Worm (Caenorhabditis elegans) whole organism, young adult: ENCODE results near the gene T26G10.3.

Experiments
- B0019.2 ChIP-seq: fragments of 200-800 bp; sonication (Bioruptor generic); conservative IDR thresholded peaks from 2 replicates; pipeline ENCODE4 v1.3.6; 2022; ENCODE audit warnings: missing genetic modification reagents, missing genetic modification characterization, missing compliant biosample characterization
- B0336.3 ChIP-seq: fragments of 200-800 bp; sonication (Bioruptor generic); IDR thresholded peaks from 2 replicates; pipeline ENCODE4 v1.3.6; 2022; ENCODE audit warnings: missing genetic modification characterization, missing compliant biosample characterization
- C06A6.2 ChIP-seq: fragments of 200-800 bp; sonication (Bioruptor generic); conservative IDR thresholded peaks from 2 replicates; pipeline ENCODE4 v1.3.6; 2022; ENCODE audit warnings: missing genetic modification characterization, missing compliant biosample characterization
- D2030.7 ChIP-seq: fragments of 200-800 bp; sonication (Bioruptor generic); IDR thresholded peaks from 2 replicates; pipeline ENCODE4 v1.3.6; 2022; ENCODE audit warnings: missing genetic modification reagents, missing genetic modification characterization, missing compliant biosample characterization
- F22D6.2 ChIP-seq: sonication (generic microtip); optimal IDR thresholded peaks from 2 replicates; lab custom pipeline; 2016; ENCODE audit warnings: mild to moderate bottlenecking, missing genetic modification characterization, missing compliant biosample characterization
- F33H1.4 ChIP-seq: fragments of 200-800 bp; sonication (Bioruptor generic); IDR thresholded peaks from 2 replicates; pipeline ENCODE4 v1.3.6; 2022; ENCODE audit warnings: missing genetic modification reagents, missing genetic modification characterization, missing compliant biosample characterization
- F37B4.10 ChIP-seq: fragments of 200-800 bp; sonication (Bioruptor generic); IDR thresholded peaks from 2 replicates; pipeline ENCODE4 v1.3.6; 2022; ENCODE audit warnings: missing genetic modification characterization, missing compliant biosample characterization
- F49E8.2 ChIP-seq: sonication (generic microtip); optimal IDR thresholded peaks from 3 replicates; lab custom pipeline; 2017; ENCODE audit warnings: missing genetic modification characterization, mild to moderate bottlenecking, missing compliant biosample characterization, antibody characterized with exemption, moderate library complexity; ENCODE audit not compliant: insufficient read depth
- K12H6.12 ChIP-seq: fragments of 200-800 bp; sonication (Bioruptor generic); optimal IDR thresholded peaks from 2 replicates; lab custom pipeline; 2018; ENCODE audit warnings: mild to moderate bottlenecking, missing genetic modification characterization, missing compliant biosample characterization
- Y53G8AR.9 ChIP-seq: fragments of 200-800 bp; sonication (Bioruptor generic); conservative IDR thresholded peaks from 2 replicates; pipeline ENCODE4 v1.3.6; 2022; ENCODE audit warnings: missing genetic modification reagents, missing genetic modification characterization, missing compliant biosample characterization
- Y56A3A.18 ChIP-seq: fragments of 200-800 bp; sonication (Bioruptor generic); IDR thresholded peaks from 2 replicates; pipeline ENCODE4 v1.3.6; 2022; ENCODE audit warnings: missing genetic modification reagents, missing genetic modification characterization, missing compliant biosample characterization
- Y67H2A.10 ChIP-seq: fragments of 200-800 bp; sonication (Bioruptor generic); conservative IDR thresholded peaks from 2 replicates; pipeline ENCODE4 v1.3.6; 2022; ENCODE audit warnings: missing genetic modification reagents, missing genetic modification characterization, missing compliant biosample characterization
- Y79H2A.3 ChIP-seq: fragments of 200-800 bp; sonication (Bioruptor generic); conservative IDR thresholded peaks from 2 replicates; pipeline ENCODE4 v1.3.6; 2022; ENCODE audit warnings: missing genetic modification reagents, missing genetic modification characterization, missing compliant biosample characterization
- ama-1 ChIP-seq, 3 experiments: fragments of 150-350 bp in 1 of 3; sonication (generic microtip) in 2 of 3; optimal IDR thresholded peaks; 2 replicates each; lab custom pipeline; 2014 to 2018; ENCODE audit warnings: missing biosample characterization in 2 of 3, missing genetic modification characterization in 2 of 3, missing genetic modification reagents in 2 of 3
- atf-7 ChIP-seq: sonication (generic microtip); optimal IDR thresholded peaks from 2 replicates; lab custom pipeline; 2017; ENCODE audit warnings: mild to moderate bottlenecking, missing genetic modification characterization, missing compliant biosample characterization
- attf-5 ChIP-seq: fragments of 200-800 bp; sonication (Bioruptor generic); optimal IDR thresholded peaks from 2 replicates; lab custom pipeline; 2018; ENCODE audit warnings: mild to moderate bottlenecking, missing genetic modification characterization, missing compliant biosample characterization
- cebp-1 ChIP-seq, 2 experiments: fragments of 200-800 bp in 1 of 2; sonication (Bioruptor generic) in 1 of 2; sonication (generic microtip) in 1 of 2; IDR thresholded peaks in 1 of 2; optimal IDR thresholded peaks in 1 of 2; 2 replicates each; pipeline versions ENCODE4 v1.3.6 to Lab custom; 2017 to 2022; ENCODE audit warnings: missing compliant biosample characterization in 2 of 2, missing genetic modification characterization in 2 of 2, mild to moderate bottlenecking in 1 of 2, missing genetic modification reagents in 1 of 2, moderate library complexity in 1 of 2
- ceh-58 ChIP-seq: fragments of 200-800 bp; sonication (Bioruptor generic); IDR thresholded peaks from 2 replicates; pipeline ENCODE4 v1.3.6; 2022; ENCODE audit warnings: missing genetic modification characterization, missing compliant biosample characterization
- chd-7 ChIP-seq: sonication (generic microtip); optimal IDR thresholded peaks from 2 replicates; lab custom pipeline; 2016; ENCODE audit warnings: mild to moderate bottlenecking, missing genetic modification characterization, moderate library complexity, missing compliant biosample characterization
- dpff-1 ChIP-seq: sonication (generic microtip); optimal IDR thresholded peaks from 2 replicates; lab custom pipeline; 2017; ENCODE audit warnings: mild to moderate bottlenecking, missing genetic modification characterization, missing compliant biosample characterization
- dpl-1 ChIP-seq: fragments of 150-350 bp; optimal IDR thresholded peaks from 2 replicates; lab custom pipeline; 2014; ENCODE audit warnings: missing biosample characterization, missing genetic modification reagents, missing genetic modification characterization
- efl-1 ChIP-seq: fragments of 150-350 bp; optimal IDR thresholded peaks from 2 replicates; lab custom pipeline; 2014; ENCODE audit warnings: missing biosample characterization, missing genetic modification reagents, missing genetic modification characterization
- ets-4 ChIP-seq: fragments of 200-800 bp; sonication (Bioruptor generic); optimal IDR thresholded peaks from 2 replicates; lab custom pipeline; 2018; ENCODE audit warnings: mild to moderate bottlenecking, missing genetic modification characterization, missing compliant biosample characterization
- him-1 ChIP-seq: sonication (generic microtip); optimal IDR thresholded peaks from 2 replicates; lab custom pipeline; 2016; ENCODE audit warnings: missing genotype, missing genetic modification reagents, missing genetic modification characterization, missing compliant biosample characterization
- hmg-20 ChIP-seq: fragments of 200-800 bp; sonication (Bioruptor generic); IDR thresholded peaks from 2 replicates; pipeline ENCODE4 v1.3.6; 2022; ENCODE audit warnings: missing genetic modification reagents, missing genetic modification characterization, missing compliant biosample characterization
- hrde-1 ChIP-seq: sonication (generic microtip); optimal IDR thresholded peaks from 2 replicates; lab custom pipeline; 2016; ENCODE audit warnings: missing genetic modification characterization, mild to moderate bottlenecking, missing compliant biosample characterization, moderate library complexity, missing genotype, missing genetic modification reagents, borderline replicate concordance
- hsf-1 ChIP-seq: fragments of 200-800 bp; sonication (Bioruptor generic); IDR thresholded peaks from 2 replicates; pipeline ENCODE4 v1.3.6; 2022; ENCODE audit warnings: missing genetic modification reagents, missing genetic modification characterization, missing compliant biosample characterization
- lag-1 ChIP-seq: fragments of 200-800 bp; sonication (Bioruptor generic); IDR thresholded peaks from 2 replicates; pipeline ENCODE4 v1.3.6; 2022; ENCODE audit warnings: missing genetic modification reagents, missing genetic modification characterization, missing compliant biosample characterization
- let-526 ChIP-seq: fragments of 200-800 bp; sonication (Bioruptor generic); IDR thresholded peaks from 2 replicates; pipeline ENCODE4 v1.3.6; 2022; ENCODE audit warnings: missing genetic modification reagents, missing genetic modification characterization, missing compliant biosample characterization
- lin-26 ChIP-seq: fragments of 200-800 bp; sonication (Bioruptor generic); IDR thresholded peaks from 2 replicates; pipeline ENCODE4 v1.3.6; 2022; ENCODE audit warnings: missing genetic modification reagents, missing genetic modification characterization, missing compliant biosample characterization
- lin-35 ChIP-seq, 3 experiments: fragments of 150-350 bp in 2 of 3; sonication (generic microtip) in 1 of 3; optimal IDR thresholded peaks; 2 replicates each; lab custom pipeline; 2014 to 2018; ENCODE audit warnings: missing biosample characterization in 3 of 3, missing genetic modification characterization in 3 of 3, missing genetic modification reagents in 3 of 3
- lin-54 ChIP-seq: fragments of 200-800 bp; sonication (Bioruptor generic); optimal IDR thresholded peaks from 2 replicates; lab custom pipeline; 2018; ENCODE audit warnings: mild to moderate bottlenecking, missing genetic modification characterization, missing compliant biosample characterization
- madf-3 ChIP-seq: fragments of 200-800 bp; sonication (Bioruptor generic); IDR thresholded peaks from 2 replicates; pipeline ENCODE4 v1.3.6; 2022; ENCODE audit warnings: missing genetic modification reagents, missing genetic modification characterization, missing compliant biosample characterization
- madf-6 ChIP-seq: fragments of 200-800 bp; sonication (Bioruptor generic); IDR thresholded peaks from 2 replicates; pipeline ENCODE4 v1.3.6; 2022; ENCODE audit warnings: missing genetic modification reagents, missing genetic modification characterization, missing compliant biosample characterization
- mcd-1 ChIP-seq: fragments of 200-800 bp; sonication (Bioruptor generic); IDR thresholded peaks from 2 replicates; pipeline ENCODE4 v1.3.6; 2022; ENCODE audit warnings: missing genetic modification reagents, missing genetic modification characterization, missing compliant biosample characterization
- pbrm-1 ChIP-seq: fragments of 200-800 bp; sonication (Bioruptor generic); IDR thresholded peaks from 2 replicates; pipeline ENCODE4 v1.3.6; 2022; ENCODE audit warnings: missing genetic modification reagents, missing genetic modification characterization, missing compliant biosample characterization
- repo-1 ChIP-seq: sonication (generic microtip); optimal IDR thresholded peaks from 2 replicates; lab custom pipeline; 2017; ENCODE audit warnings: mild to moderate bottlenecking, missing genetic modification characterization, missing compliant biosample characterization
- snpc-4 ChIP-seq, 5 experiments: fragments of 150-350 bp in 1 of 5; sonication (generic microtip) in 4 of 5; optimal IDR thresholded peaks; 2 replicates each; lab custom pipeline; 2014 to 2018; ENCODE audit warnings: missing genetic modification characterization in 5 of 5, missing biosample characterization in 3 of 5, antibody characterized with exemption in 2 of 5, mild to moderate bottlenecking in 2 of 5, missing compliant biosample characterization in 2 of 5, missing genotype in 2 of 5, moderate library complexity in 2 of 5, missing genetic modification reagents in 1 of 5
- tbp1 ChIP-seq: fragments of 200-800 bp; sonication (Bioruptor generic); optimal IDR thresholded peaks from 2 replicates; lab custom pipeline; 2018; ENCODE audit warnings: mild to moderate bottlenecking, missing genetic modification characterization, missing compliant biosample characterization
- unc-130 ChIP-seq: sonication (generic microtip); optimal IDR thresholded peaks from 2 replicates; lab custom pipeline; 2016; ENCODE audit warnings: missing genetic modification reagents, missing genetic modification characterization, missing compliant biosample characterization
- zfh-2 ChIP-seq: fragments of 200-800 bp; sonication (Bioruptor generic); conservative IDR thresholded peaks from 2 replicates; pipeline ENCODE4 v1.3.6; 2022; ENCODE audit warnings: missing genetic modification reagents, missing genetic modification characterization, missing compliant biosample characterization
- ztf-18 ChIP-seq: sonication (generic microtip); optimal IDR thresholded peaks from 2 replicates; lab custom pipeline; 2016; ENCODE audit warnings: missing genotype, mild to moderate bottlenecking, missing genetic modification characterization, missing compliant biosample characterization

Gene T26G10.3

ce11 chrIII:9441133-9441532 is 27.9 kb upstream of the T26G10.3 start, which contains the start of gene emb-30:
Gene emb-30 (minus strand): TSS chrIII:9441460.
- TF ChIP-seq lin-35 (GFP tag; optimal IDR thresholded peaks at IDR 0.05; lab: Kevin White, UChicago) = peak in 1 of 3 experiments; percentile 18
- TF ChIP-seq mcd-1 (GFP tag; lab: Robert Waterston, UW) = peak; percentile 17; the same call in 1 of the 2 replicates
- no peak for TF ChIP-seq K12H6.12
- TF ChIP-seq ets-4 = no peak
- TF ChIP-seq C06A6.2 (GFP tag; lab: Robert Waterston, UW) = no peak
- peak; percentile 10 for TF ChIP-seq lin-54 (GFP tag; lab: Kevin White, UChicago)
- TF ChIP-seq dpff-1 (tag; lab: Kevin White, UChicago) = peak; percentile 10
- no peak for TF ChIP-seq cebp-1 (GFP tag; IDR thresholded peaks at IDR 0.05; lab: Robert Waterston, UW)
- TF ChIP-seq cebp-1 (tag; optimal IDR thresholded peaks at IDR 0.05; lab: Kevin White, UChicago) = peak; percentile 28
- peak; percentile 76; the same call in 1 of the 2 replicates for TF ChIP-seq Y56A3A.18 (GFP tag; lab: Robert Waterston, UW)
- TF ChIP-seq repo-1 (tag; lab: Kevin White, UChicago) = peak; percentile 66
- peak; percentile 8; the same call in 1 of the 2 replicates for TF ChIP-seq pbrm-1 (GFP tag; lab: Robert Waterston, UW)
- TF ChIP-seq chd-7 (tag; lab: Kevin White, UChicago) = peak; percentile 1
- 0 out of 2 replicates have a peak, but pooled peaks have one; percentile 33 for TF ChIP-seq hsf-1 (GFP tag; lab: Robert Waterston, UW)
- TF ChIP-seq F33H1.4 (GFP tag; lab: Robert Waterston, UW) = 0 out of 2 replicates have a peak, but pooled peaks have one; percentile 13
- peak; percentile 37; the same call in 1 of the 2 replicates for TF ChIP-seq lin-26 (GFP tag; lab: Robert Waterston, UW)
- TF ChIP-seq F37B4.10 (GFP tag; lab: Robert Waterston, UW) = 0 out of 2 replicates have a peak, but pooled peaks have one; percentile 56
- TF ChIP-seq F49E8.2 (tag; lab: Kevin White, UChicago) = peak; percentile 19
- no peak for TF ChIP-seq let-526
- TF ChIP-seq lag-1 (GFP tag; lab: Robert Waterston, UW) = no peak
- no peak for TF ChIP-seq tbp1 (GFP tag; lab: Kevin White, UChicago)
- peak; percentile 35 for TF ChIP-seq madf-6 (GFP tag; lab: Robert Waterston, UW)
- TF ChIP-seq ama-1 (optimal IDR thresholded peaks at IDR 0.05; lab: Kevin White, UChicago) = peak; percentile 46
- TF ChIP-seq ama-1 (GFP tag; optimal IDR thresholded peaks at IDR 0.05; lab: Kevin White, UChicago) = peak in 1 of 2 experiments; percentile 30

ce11 chrIII:9439399-9439798 is 26.2 kb upstream of the T26G10.3 start, which contains the start of gene F54C8.1:
Gene F54C8.1 (plus strand): TSS chrIII:9439699.
- TF ChIP-seq zfh-2 (GFP tag; lab: Robert Waterston, UW) = no peak
- TF ChIP-seq madf-3 (GFP tag; lab: Robert Waterston, UW) = no peak
- TF ChIP-seq unc-130 (GFP tag; lab: Kevin White, UChicago) = no peak
- TF ChIP-seq ztf-18 (tag; lab: Kevin White, UChicago) = no peak
- TF ChIP-seq dpff-1 (tag; lab: Kevin White, UChicago) = no peak
- TF ChIP-seq F22D6.2 (tag; lab: Kevin White, UChicago) = no peak
- no peak for TF ChIP-seq Y79H2A.3 (GFP tag; lab: Robert Waterston, UW)
- TF ChIP-seq ceh-58 (GFP tag; lab: Robert Waterston, UW) = no peak
- no peak for TF ChIP-seq B0336.3 (GFP tag; lab: Robert Waterston, UW)
- no peak for TF ChIP-seq dpl-1 (GFP tag; lab: Kevin White, UChicago)
- TF ChIP-seq Y67H2A.10 (GFP tag; lab: Robert Waterston, UW) = no peak

ce11 chrIII:9434999-9435398 is 21.8 kb upstream of the T26G10.3 start:
- peak; percentile 19 for TF ChIP-seq unc-130 (GFP tag; lab: Kevin White, UChicago)
- peak; percentile 5 for TF ChIP-seq lin-54 (GFP tag; lab: Kevin White, UChicago)
- TF ChIP-seq him-1 (tag; lab: Kevin White, UChicago) = peak; percentile 77
- TF ChIP-seq snpc-4 (GFP tag; optimal IDR thresholded peaks at IDR 0.05; lab: Kevin White, UChicago) = no peak
- peak in 1 of 4 experiments; percentile 13 for TF ChIP-seq snpc-4 (tag; optimal IDR thresholded peaks at IDR 0.05; lab: Kevin White, UChicago)
- 0 out of 2 replicates have a peak, but pooled peaks have one; percentile 19 for TF ChIP-seq Y56A3A.18 (GFP tag; lab: Robert Waterston, UW)
- TF ChIP-seq B0019.2 (GFP tag; lab: Robert Waterston, UW) = no peak
- no peak for TF ChIP-seq hmg-20 (GFP tag; lab: Robert Waterston, UW)
- TF ChIP-seq attf-5 (GFP tag; lab: Kevin White, UChicago) = peak; percentile 3
- peak; percentile 46 for TF ChIP-seq hrde-1 (tag; lab: Kevin White, UChicago)
- TF ChIP-seq atf-7 (tag; lab: Kevin White, UChicago) = peak; percentile 14
- TF ChIP-seq efl-1 (GFP tag; lab: Kevin White, UChicago) = no peak
- TF ChIP-seq D2030.7 (GFP tag; lab: Robert Waterston, UW) = 0 out of 2 replicates have a peak, but pooled peaks have one; percentile 16
- 0 out of 2 replicates have a peak, but pooled peaks have one; percentile 22 for TF ChIP-seq hsf-1 (GFP tag; lab: Robert Waterston, UW)
- 0 out of 2 replicates have a peak, but pooled peaks have one; percentile 5 for TF ChIP-seq F33H1.4 (GFP tag; lab: Robert Waterston, UW)
- TF ChIP-seq Y53G8AR.9 = 0 out of 2 replicates have a peak, but pooled peaks have one; percentile 50
